Worm (Caenorhabditis elegans) whole organism, young adult: ENCODE results near the gene C09G9.1.

ENCODE experiments used
- B0035.1 ChIP-seq: sonication (generic microtip); optimal IDR thresholded peaks from 2 replicates; lab custom pipeline; 2016; ENCODE audit warnings: missing genetic modification characterization, mild to moderate bottlenecking, missing compliant biosample characterization, missing genotype, missing genetic modification reagents
- C17E4.6 ChIP-seq: fragments of 200-800 bp; sonication (Bioruptor generic); IDR thresholded peaks from 2 replicates; pipeline ENCODE4 v1.3.6; 2022; ENCODE audit warnings: missing genetic modification reagents, missing genetic modification characterization, missing compliant biosample characterization
- F10E7.11 ChIP-seq: sonication (generic microtip); optimal IDR thresholded peaks from 2 replicates; lab custom pipeline; 2017; ENCODE audit warnings: mild to moderate bottlenecking, missing genetic modification characterization, moderate library complexity, missing compliant biosample characterization
- F23B12.7 ChIP-seq: sonication (generic microtip); optimal IDR thresholded peaks from 2 replicates; lab custom pipeline; 2017; ENCODE audit warnings: missing genetic modification characterization, mild to moderate bottlenecking, missing compliant biosample characterization, antibody characterized with exemption, moderate library complexity; ENCODE audit not compliant: insufficient read depth
- F33H1.4 ChIP-seq: fragments of 200-800 bp; sonication (Bioruptor generic); IDR thresholded peaks from 2 replicates; pipeline ENCODE4 v1.3.6; 2022; ENCODE audit warnings: missing genetic modification reagents, missing genetic modification characterization, missing compliant biosample characterization
- F55B11.4 ChIP-seq: sonication (generic microtip); optimal IDR thresholded peaks from 2 replicates; lab custom pipeline; 2016; ENCODE audit warnings: missing compliant biosample characterization, missing genetic modification characterization, borderline replicate concordance; ENCODE audit not compliant: insufficient read depth
- F57C9.4 ChIP-seq: sonication (generic microtip); optimal IDR thresholded peaks from 2 replicates; lab custom pipeline; 2017; ENCODE audit warnings: mild to moderate bottlenecking, missing genetic modification characterization, missing compliant biosample characterization
- K11D2.4 ChIP-seq: fragments of 200-800 bp; sonication (Bioruptor generic); IDR thresholded peaks from 2 replicates; pipeline ENCODE4 v1.3.6; 2022; ENCODE audit warnings: missing genetic modification reagents, missing genetic modification characterization, missing compliant biosample characterization
- K12H6.12 ChIP-seq: fragments of 200-800 bp; sonication (Bioruptor generic); optimal IDR thresholded peaks from 2 replicates; lab custom pipeline; 2018; ENCODE audit warnings: mild to moderate bottlenecking, missing genetic modification characterization, missing compliant biosample characterization
- T26A5.8 ChIP-seq: sonication (generic microtip); optimal IDR thresholded peaks from 2 replicates; lab custom pipeline; 2016; ENCODE audit warnings: missing genetic modification characterization, missing compliant biosample characterization
- Y67H2A.10 ChIP-seq: fragments of 200-800 bp; sonication (Bioruptor generic); conservative IDR thresholded peaks from 2 replicates; pipeline ENCODE4 v1.3.6; 2022; ENCODE audit warnings: missing genetic modification reagents, missing genetic modification characterization, missing compliant biosample characterization
- Y79H2A.3 ChIP-seq: fragments of 200-800 bp; sonication (Bioruptor generic); conservative IDR thresholded peaks from 2 replicates; pipeline ENCODE4 v1.3.6; 2022; ENCODE audit warnings: missing genetic modification reagents, missing genetic modification characterization, missing compliant biosample characterization
- akir-1 ChIP-seq: fragments of 200-800 bp; sonication (Bioruptor generic); optimal IDR thresholded peaks from 2 replicates; lab custom pipeline; 2018; ENCODE audit warnings: mild to moderate bottlenecking, missing genetic modification characterization, moderate library complexity, missing compliant biosample characterization
- ama-1 ChIP-seq, 3 experiments: fragments of 150-350 bp in 1 of 3; sonication (generic microtip) in 2 of 3; optimal IDR thresholded peaks; 2 replicates each; lab custom pipeline; 2014 to 2018; ENCODE audit warnings: missing biosample characterization in 2 of 3, missing genetic modification characterization in 2 of 3, missing genetic modification reagents in 2 of 3
- athp-1 ChIP-seq: sonication (generic microtip); optimal IDR thresholded peaks from 2 replicates; lab custom pipeline; 2017; ENCODE audit warnings: mild to moderate bottlenecking, missing genetic modification characterization, missing compliant biosample characterization
- attf-3 ChIP-seq: fragments of 200-800 bp; sonication (Bioruptor generic); conservative IDR thresholded peaks from 2 replicates; pipeline ENCODE4 v1.3.6; 2022; ENCODE audit warnings: missing genetic modification reagents, missing genetic modification characterization, missing compliant biosample characterization
- bed-2 ChIP-seq: fragments of 200-800 bp; sonication (Bioruptor generic); IDR thresholded peaks from 2 replicates; pipeline ENCODE4 v1.3.6; 2022; ENCODE audit warnings: missing genetic modification reagents, missing genetic modification characterization, missing compliant biosample characterization
- cebp-1 ChIP-seq, 2 experiments: fragments of 200-800 bp in 1 of 2; sonication (Bioruptor generic) in 1 of 2; sonication (generic microtip) in 1 of 2; IDR thresholded peaks in 1 of 2; optimal IDR thresholded peaks in 1 of 2; 2 replicates each; pipeline versions ENCODE4 v1.3.6 to Lab custom; 2017 to 2022; ENCODE audit warnings: missing compliant biosample characterization in 2 of 2, missing genetic modification characterization in 2 of 2, mild to moderate bottlenecking in 1 of 2, missing genetic modification reagents in 1 of 2, moderate library complexity in 1 of 2
- ceh-100 ChIP-seq: fragments of 200-800 bp; sonication (Bioruptor generic); IDR thresholded peaks from 2 replicates; pipeline ENCODE4 v1.3.6; 2022; ENCODE audit warnings: missing genetic modification reagents, missing genetic modification characterization, missing compliant biosample characterization
- ceh-27 ChIP-seq: fragments of 200-800 bp; sonication (Bioruptor generic); optimal IDR thresholded peaks from 2 replicates; lab custom pipeline; 2018; ENCODE audit warnings: mild to moderate bottlenecking, missing genetic modification characterization, moderate library complexity, missing compliant biosample characterization
- chd-7 ChIP-seq: sonication (generic microtip); optimal IDR thresholded peaks from 2 replicates; lab custom pipeline; 2016; ENCODE audit warnings: mild to moderate bottlenecking, missing genetic modification characterization, moderate library complexity, missing compliant biosample characterization
- dpl-1 ChIP-seq: fragments of 150-350 bp; optimal IDR thresholded peaks from 2 replicates; lab custom pipeline; 2014; ENCODE audit warnings: missing biosample characterization, missing genetic modification reagents, missing genetic modification characterization
- egl-18 ChIP-seq: fragments of 200-800 bp; sonication (Bioruptor generic); IDR thresholded peaks from 2 replicates; pipeline ENCODE4 v1.3.6; 2022; ENCODE audit warnings: missing genetic modification reagents, missing genetic modification characterization, missing compliant biosample characterization
- fkh-3 ChIP-seq: sonication (generic microtip); optimal IDR thresholded peaks from 2 replicates; lab custom pipeline; 2016; ENCODE audit warnings: mild to moderate bottlenecking, missing genetic modification characterization, missing compliant biosample characterization
- gei-17 ChIP-seq: fragments of 200-800 bp; sonication (Bioruptor generic); optimal IDR thresholded peaks from 2 replicates; lab custom pipeline; 2018; ENCODE audit warnings: mild to moderate bottlenecking, missing genetic modification characterization, missing compliant biosample characterization
- him-1 ChIP-seq: sonication (generic microtip); optimal IDR thresholded peaks from 2 replicates; lab custom pipeline; 2016; ENCODE audit warnings: missing genotype, missing genetic modification reagents, missing genetic modification characterization, missing compliant biosample characterization
- hmg-20 ChIP-seq: fragments of 200-800 bp; sonication (Bioruptor generic); IDR thresholded peaks from 2 replicates; pipeline ENCODE4 v1.3.6; 2022; ENCODE audit warnings: missing genetic modification reagents, missing genetic modification characterization, missing compliant biosample characterization
- hrde-1 ChIP-seq: sonication (generic microtip); optimal IDR thresholded peaks from 2 replicates; lab custom pipeline; 2016; ENCODE audit warnings: missing genetic modification characterization, mild to moderate bottlenecking, missing compliant biosample characterization, moderate library complexity, missing genotype, missing genetic modification reagents, borderline replicate concordance
- lag-1 ChIP-seq: fragments of 200-800 bp; sonication (Bioruptor generic); IDR thresholded peaks from 2 replicates; pipeline ENCODE4 v1.3.6; 2022; ENCODE audit warnings: missing genetic modification reagents, missing genetic modification characterization, missing compliant biosample characterization
- lin-26 ChIP-seq: fragments of 200-800 bp; sonication (Bioruptor generic); IDR thresholded peaks from 2 replicates; pipeline ENCODE4 v1.3.6; 2022; ENCODE audit warnings: missing genetic modification reagents, missing genetic modification characterization, missing compliant biosample characterization
- lir-1 ChIP-seq: fragments of 200-800 bp; sonication (Bioruptor generic); conservative IDR thresholded peaks from 2 replicates; pipeline ENCODE4 v1.3.6; 2022; ENCODE audit warnings: missing genetic modification reagents, missing genetic modification characterization, missing compliant biosample characterization
- madf-10 ChIP-seq: sonication (generic microtip); optimal IDR thresholded peaks from 2 replicates; lab custom pipeline; 2016; ENCODE audit warnings: mild to moderate bottlenecking, missing genetic modification characterization, missing compliant biosample characterization
- mcd-1 ChIP-seq: fragments of 200-800 bp; sonication (Bioruptor generic); IDR thresholded peaks from 2 replicates; pipeline ENCODE4 v1.3.6; 2022; ENCODE audit warnings: missing genetic modification reagents, missing genetic modification characterization, missing compliant biosample characterization
- mes-4 ChIP-seq: sonication (generic microtip); optimal IDR thresholded peaks from 2 replicates; lab custom pipeline; 2016; ENCODE audit warnings: missing genotype, missing genetic modification characterization, missing compliant biosample characterization
- nfya-1 ChIP-seq: sonication (generic microtip); optimal IDR thresholded peaks from 2 replicates; lab custom pipeline; 2017; ENCODE audit warnings: antibody characterized with exemption, missing compliant biosample characterization, missing genetic modification characterization, borderline replicate concordance; ENCODE audit not compliant: insufficient read depth
- nhr-27 ChIP-seq: fragments of 200-800 bp; sonication (Bioruptor generic); optimal IDR thresholded peaks from 2 replicates; lab custom pipeline; 2018; ENCODE audit warnings: mild to moderate bottlenecking, missing genetic modification characterization, moderate library complexity, missing compliant biosample characterization
- nhr-80 ChIP-seq: sonication (generic microtip); optimal IDR thresholded peaks from 2 replicates; lab custom pipeline; 2016; ENCODE audit warnings: missing genetic modification characterization, missing compliant biosample characterization
- pha-4 ChIP-seq: fragments of 150-350 bp; sonication (generic microtip); optimal IDR thresholded peaks from 2 replicates; lab custom pipeline; 2014; ENCODE audit warnings: missing biosample characterization, missing genetic modification reagents, missing genetic modification characterization
- rpc-1 ChIP-seq, 2 experiments: fragments of 150-350 bp in 1 of 2; sonication (generic microtip) in 1 of 2; optimal IDR thresholded peaks; 2 replicates each; lab custom pipeline; 2014 to 2018; ENCODE audit warnings: missing biosample characterization in 1 of 2, missing genetic modification characterization in 1 of 2, missing genetic modification reagents in 1 of 2, missing genotype in 1 of 2
- snpc-4 ChIP-seq, 5 experiments: fragments of 150-350 bp in 1 of 5; sonication (generic microtip) in 4 of 5; optimal IDR thresholded peaks; 2 replicates each; lab custom pipeline; 2014 to 2018; ENCODE audit warnings: missing genetic modification characterization in 5 of 5, missing biosample characterization in 3 of 5, antibody characterized with exemption in 2 of 5, mild to moderate bottlenecking in 2 of 5, missing compliant biosample characterization in 2 of 5, missing genotype in 2 of 5, moderate library complexity in 2 of 5, missing genetic modification reagents in 1 of 5
- somi-1 ChIP-seq: fragments of 200-800 bp; sonication (Bioruptor generic); optimal IDR thresholded peaks from 2 replicates; lab custom pipeline; 2018; ENCODE audit warnings: mild to moderate bottlenecking, missing genetic modification characterization, missing compliant biosample characterization
- tbp1 ChIP-seq: fragments of 200-800 bp; sonication (Bioruptor generic); optimal IDR thresholded peaks from 2 replicates; lab custom pipeline; 2018; ENCODE audit warnings: mild to moderate bottlenecking, missing genetic modification characterization, missing compliant biosample characterization
- xnd-1 ChIP-seq: sonication (generic microtip); optimal IDR thresholded peaks from 2 replicates; lab custom pipeline; 2016; ENCODE audit warnings: missing genotype, missing genetic modification reagents, missing genetic modification characterization, missing compliant biosample characterization
- zim-3 ChIP-seq: sonication (generic microtip); optimal IDR thresholded peaks from 2 replicates; lab custom pipeline; 2017; ENCODE audit warnings: mild to moderate bottlenecking, missing genetic modification characterization, moderate library complexity, missing compliant biosample characterization
- ztf-28 ChIP-seq: fragments of 200-800 bp; sonication (Bioruptor generic); IDR thresholded peaks from 2 replicates; pipeline ENCODE4 v1.3.6; 2022; ENCODE audit warnings: missing genetic modification reagents, missing genetic modification characterization, missing compliant biosample characterization
- ztf-6 ChIP-seq: fragments of 200-800 bp; sonication (Bioruptor generic); IDR thresholded peaks from 2 replicates; pipeline ENCODE4 v1.3.6; 2022; ENCODE audit warnings: missing genetic modification reagents, missing genetic modification characterization, missing compliant biosample characterization

Gene C09G9.1

ce11 chrIV:8866092-8866491, 807 bp upstream of the C09G9.1 start (continued):
- peak; percentile 12 for TF ChIP-seq tbp1
- TF ChIP-seq somi-1 (GFP tag; lab: Kevin White, UChicago): peak; percentile 44
- TF ChIP-seq K12H6.12 (tag; lab: Kevin White, UChicago): peak; percentile 45
- TF ChIP-seq lag-1 (GFP tag; lab: Robert Waterston, UW): no peak
- TF ChIP-seq dpl-1: no peak
- peak; percentile 23 for TF ChIP-seq madf-10 (tag; lab: Kevin White, UChicago)
- TF ChIP-seq K11D2.4 (GFP tag; lab: Robert Waterston, UW): no peak
- no peak for TF ChIP-seq F55B11.4 (tag; lab: Kevin White, UChicago)
- TF ChIP-seq F57C9.4: no peak
- TF ChIP-seq rpc-1 (optimal IDR thresholded peaks at IDR 0.05; lab: Kevin White, UChicago): no peak
- no peak for TF ChIP-seq rpc-1 (tag; optimal IDR thresholded peaks at IDR 0.05; lab: Kevin White, UChicago)
- peak; percentile 68 for TF ChIP-seq F23B12.7 (tag; lab: Kevin White, UChicago)
- TF ChIP-seq lir-1 (GFP tag; lab: Robert Waterston, UW): no peak
- TF ChIP-seq athp-1 (tag; lab: Kevin White, UChicago): peak; percentile 16
- no peak for TF ChIP-seq F33H1.4 (GFP tag; lab: Robert Waterston, UW)
- TF ChIP-seq F10E7.11 (tag; lab: Kevin White, UChicago): no peak
- no peak for TF ChIP-seq nfya-1 (tag; lab: Kevin White, UChicago)
- TF ChIP-seq akir-1 (GFP tag; lab: Kevin White, UChicago): no peak
- no peak for TF ChIP-seq xnd-1
- TF ChIP-seq ama-1 (optimal IDR thresholded peaks at IDR 0.05; lab: Kevin White, UChicago): no peak
- TF ChIP-seq ama-1 (GFP tag; optimal IDR thresholded peaks at IDR 0.05; lab: Kevin White, UChicago): no peak
- 0 out of 2 replicates have a peak, but pooled peaks have one; percentile 32 for TF ChIP-seq mcd-1 (GFP tag; lab: Robert Waterston, UW)
- TF ChIP-seq chd-7 (tag; lab: Kevin White, UChicago): no peak
- TF ChIP-seq nhr-27 (tag; lab: Kevin White, UChicago): no peak
- no peak for TF ChIP-seq mes-4 (tag; lab: Kevin White, UChicago)
- TF ChIP-seq cebp-1 (GFP tag; IDR thresholded peaks at IDR 0.05; lab: Robert Waterston, UW): peak; percentile 55; the same call in 1 of the 2 replicates
- TF ChIP-seq cebp-1 (tag; optimal IDR thresholded peaks at IDR 0.05; lab: Kevin White, UChicago): peak; percentile 91
- no peak for TF ChIP-seq ceh-100 (GFP tag; lab: Robert Waterston, UW)
- TF ChIP-seq pha-4 (tag; lab: Kevin White, UChicago): no peak
- peak; percentile 99 for TF ChIP-seq nhr-80 (tag; lab: Kevin White, UChicago)
- no peak for TF ChIP-seq B0035.1 (tag; lab: Kevin White, UChicago)
- no peak for TF ChIP-seq him-1 (tag; lab: Kevin White, UChicago)
- TF ChIP-seq ztf-28: no peak
- no peak for TF ChIP-seq lin-26
- no peak for TF ChIP-seq bed-2
- no peak for TF ChIP-seq T26A5.8
- peak; percentile 23; the same call in 1 of the 2 replicates for TF ChIP-seq attf-3 (GFP tag; lab: Robert Waterston, UW)
- TF ChIP-seq egl-18 (GFP tag; lab: Robert Waterston, UW): no peak
- TF ChIP-seq Y67H2A.10 (GFP tag; lab: Robert Waterston, UW): no peak
- TF ChIP-seq snpc-4 (GFP tag; optimal IDR thresholded peaks at IDR 0.05; lab: Kevin White, UChicago): no peak
- peak in 2 of 4 experiments; percentile 30 to 41 for TF ChIP-seq snpc-4 (tag; optimal IDR thresholded peaks at IDR 0.05; lab: Kevin White, UChicago)
- 0 out of 2 replicates have a peak, but pooled peaks have one; percentile 10 for TF ChIP-seq hmg-20 (GFP tag; lab: Robert Waterston, UW)
- no peak for TF ChIP-seq zim-3
- TF ChIP-seq gei-17 (GFP tag; lab: Kevin White, UChicago): no peak
- TF ChIP-seq fkh-3: no peak
- no peak for TF ChIP-seq hrde-1 (tag; lab: Kevin White, UChicago)
- no peak for TF ChIP-seq Y79H2A.3 (GFP tag; lab: Robert Waterston, UW)
- no peak for TF ChIP-seq C17E4.6 (GFP tag; lab: Robert Waterston, UW)
- no peak for TF ChIP-seq ceh-27 (GFP tag; lab: Kevin White, UChicago)
- no peak for TF ChIP-seq ztf-6 (GFP tag; lab: Robert Waterston, UW)
